Fruit fly (Drosophila melanogaster) whole organism, embryonic: ENCODE measurements around the gene CG17154.

ENCODE experiments used
- Antp ChIP-seq: fragments of 200-800 bp; sonication (Bioruptor generic); optimal IDR thresholded peaks from 3 replicates; lab custom pipeline; 2016; ENCODE audit warnings: missing biosample characterization, missing genetic modification characterization
- B-H1 ChIP-seq: fragments of 200-800 bp; sonication (Bioruptor generic); IDR thresholded peaks from 3 replicates; pipeline ENCODE4 v1.3.6; 2022; ENCODE audit warnings: missing biosample characterization, missing genetic modification characterization
- BEAF-32 ChIP-seq: fragments of 200-800 bp; sonication (Bioruptor generic); optimal IDR thresholded peaks from 3 replicates; lab custom pipeline; 2017; ENCODE audit warnings: missing biosample characterization, missing genetic modification characterization, mild to moderate bottlenecking, moderate library complexity, missing genetic modification reagents
- CG11723 ChIP-seq: fragments of 200-800 bp; sonication (Bioruptor generic); optimal IDR thresholded peaks from 2 replicates; lab custom pipeline; 2017; ENCODE audit warnings: missing biosample characterization, mild to moderate bottlenecking, missing genetic modification characterization
- CG12071 ChIP-seq: fragments of 200-800 bp; sonication (Bioruptor generic); optimal IDR thresholded peaks from 3 replicates; lab custom pipeline; 2018; ENCODE audit warnings: missing biosample characterization, mild to moderate bottlenecking, missing genetic modification characterization
- CG13624 ChIP-seq: fragments of 200-800 bp; sonication (Bioruptor generic); optimal IDR thresholded peaks from 2 replicates; lab custom pipeline; 2016; ENCODE audit warnings: missing biosample characterization, missing genetic modification characterization
- CG14710 ChIP-seq: fragments of 200-800 bp; sonication (Bioruptor generic); optimal IDR thresholded peaks from 3 replicates; lab custom pipeline; 2019; ENCODE audit warnings: missing biosample characterization, mild to moderate bottlenecking, missing genetic modification characterization, moderate library complexity
- CG1529 ChIP-seq: fragments of 200-800 bp; sonication (Bioruptor generic); optimal IDR thresholded peaks from 3 replicates; lab custom pipeline; 2018; ENCODE audit warnings: missing biosample characterization, missing genetic modification characterization
- CG1603 ChIP-seq: fragments of 200-800 bp; sonication (Bioruptor generic); optimal IDR thresholded peaks from 2 replicates; lab custom pipeline; 2019; ENCODE audit warnings: missing biosample characterization, mild to moderate bottlenecking, missing genetic modification characterization, moderate library complexity
- CG18011 ChIP-seq: fragments of 200-800 bp; sonication (Bioruptor generic); optimal IDR thresholded peaks from 2 replicates; lab custom pipeline; 2017; ENCODE audit warnings: missing biosample characterization, missing genetic modification characterization, mild to moderate bottlenecking, moderate library complexity, missing genotype
- CG2120 ChIP-seq: fragments of 200-800 bp; sonication (Bioruptor generic); optimal IDR thresholded peaks from 3 replicates; lab custom pipeline; 2016; ENCODE audit warnings: missing biosample characterization, missing genetic modification characterization
- CG2889 ChIP-seq: fragments of 200-800 bp; sonication (Bioruptor generic); IDR thresholded peaks from 3 replicates; pipeline ENCODE4 v1.3.6; 2022; ENCODE audit warnings: missing biosample characterization, missing genetic modification characterization
- CG33557 ChIP-seq: fragments of 200-800 bp; sonication (Bioruptor generic); optimal IDR thresholded peaks from 2 replicates; lab custom pipeline; 2019; ENCODE audit warnings: missing biosample characterization, mild to moderate bottlenecking, missing genetic modification characterization, moderate library complexity
- CG3995 ChIP-seq: fragments of 200-800 bp; sonication (Bioruptor generic); optimal IDR thresholded peaks from 3 replicates; lab custom pipeline; 2016; ENCODE audit warnings: missing biosample characterization, missing genetic modification characterization
- CG4404 ChIP-seq: fragments of 200-800 bp; sonication (Bioruptor generic); IDR thresholded peaks from 2 replicates; pipeline ENCODE4 v1.3.6; 2022; ENCODE audit warnings: missing biosample characterization, missing genetic modification characterization
- CG4617 ChIP-seq: fragments of 200-800 bp; sonication (Bioruptor generic); optimal IDR thresholded peaks from 3 replicates; lab custom pipeline; 2016; ENCODE audit warnings: missing biosample characterization, missing genetic modification characterization, borderline replicate concordance
- CG4707 ChIP-seq: fragments of 200-800 bp; sonication (Bioruptor generic); optimal IDR thresholded peaks from 2 replicates; lab custom pipeline; 2018; ENCODE audit warnings: missing biosample characterization, mild to moderate bottlenecking, missing genetic modification characterization, moderate library complexity
- CG6272 ChIP-seq: fragments of 200-800 bp; sonication (Bioruptor generic); IDR thresholded peaks from 2 replicates; pipeline ENCODE4 v1.3.6; 2022; ENCODE audit warnings: missing biosample characterization, missing genetic modification characterization
- CG7357 ChIP-seq: fragments of 200-800 bp; sonication (Bioruptor generic); IDR thresholded peaks from 3 replicates; pipeline ENCODE4 v1.3.6; 2022; ENCODE audit warnings: missing biosample characterization, missing genetic modification characterization
- CG8944 ChIP-seq: fragments of 200-800 bp; sonication (Bioruptor generic); optimal IDR thresholded peaks from 3 replicates; lab custom pipeline; 2016; ENCODE audit warnings: missing biosample characterization, missing genetic modification characterization
- CG9609 ChIP-seq: fragments of 200-800 bp; sonication (Bioruptor generic); optimal IDR thresholded peaks from 3 replicates; lab custom pipeline; 2016; ENCODE audit warnings: missing biosample characterization, missing genetic modification characterization
- CoRest ChIP-seq: fragments of 200-800 bp; sonication (Bioruptor generic); optimal IDR thresholded peaks from 3 replicates; lab custom pipeline; 2018; ENCODE audit warnings: missing biosample characterization, mild to moderate bottlenecking, missing genetic modification characterization, moderate library complexity
- D ChIP-seq, 2 experiments: fragments of 200-800 bp in 1 of 2; fragments of >200 bp in 1 of 2; sonication (Bioruptor generic) in 1 of 2; optimal IDR thresholded peaks; 2 replicates in 1 of 2; 3 replicates in 1 of 2; lab custom pipeline; 2017; ENCODE audit warnings: mild to moderate bottlenecking in 1 of 2, missing biosample characterization in 1 of 2, missing genetic modification characterization in 1 of 2, missing genetic modification reagents in 1 of 2
- Dek ChIP-seq: fragments of 200-800 bp; sonication (Bioruptor generic); optimal IDR thresholded peaks from 3 replicates; lab custom pipeline; 2019; ENCODE audit warnings: missing biosample characterization, mild to moderate bottlenecking, missing genetic modification characterization, moderate library complexity
- Doc3 ChIP-seq: fragments of 200-800 bp; sonication (Bioruptor generic); IDR thresholded peaks from 3 replicates; pipeline ENCODE4 v1.3.6; 2022; ENCODE audit warnings: missing biosample characterization, missing genetic modification characterization; ENCODE audit not compliant: partially characterized antibody
- E2f1 ChIP-seq: fragments of 200-800 bp; sonication (Bioruptor generic); IDR thresholded peaks from 2 replicates; pipeline ENCODE4 v1.3.6; 2022; ENCODE audit warnings: missing biosample characterization, missing genetic modification characterization
- Ets65A ChIP-seq: fragments of 200-800 bp; sonication (Bioruptor generic); peaks from one replicate; lab custom pipeline; 2016; ENCODE audit warnings: missing biosample characterization, missing genetic modification characterization
- NK7.1 ChIP-seq: fragments of 200-800 bp; sonication (Bioruptor generic); optimal IDR thresholded peaks from 3 replicates; lab custom pipeline; 2016; ENCODE audit warnings: missing biosample characterization, missing genetic modification characterization
- Oaz ChIP-seq: fragments of 200-800 bp; sonication (Bioruptor generic); IDR thresholded peaks from 2 replicates; pipeline ENCODE4 v1.3.6; 2022; ENCODE audit warnings: missing biosample characterization, missing genetic modification characterization
- Sin3A ChIP-seq: fragments of >200 bp; optimal IDR thresholded peaks from 2 replicates; lab custom pipeline; 2018
- Spps ChIP-seq: fragments of 200-800 bp; sonication (Bioruptor generic); optimal IDR thresholded peaks from 2 replicates; lab custom pipeline; 2018; ENCODE audit warnings: missing biosample characterization, mild to moderate bottlenecking, missing genetic modification characterization
- eve ChIP-seq, 2 experiments: fragments of >200 bp; optimal IDR thresholded peaks; 2 replicates each; lab custom pipeline; 2017; ENCODE audit warnings: missing biosample characterization in 2 of 2, missing genetic modification characterization in 2 of 2
- fd64A ChIP-seq: fragments of 200-800 bp; sonication (Bioruptor generic); optimal IDR thresholded peaks from 3 replicates; lab custom pipeline; 2018; ENCODE audit warnings: missing biosample characterization, mild to moderate bottlenecking, missing genetic modification characterization
- h ChIP-seq: fragments of >200 bp; optimal IDR thresholded peaks from 2 replicates; lab custom pipeline; 2017
- hkb ChIP-seq, 2 experiments: fragments of 200-800 bp in 1 of 2; fragments of >200 bp in 1 of 2; sonication (Bioruptor generic) in 1 of 2; IDR thresholded peaks in 1 of 2; optimal IDR thresholded peaks in 1 of 2; 2 replicates each; pipeline versions ENCODE4 v1.3.6 to Lab custom; 2017 to 2022; ENCODE audit warnings: missing biosample characterization in 1 of 2, missing genetic modification characterization in 1 of 2
- hth ChIP-seq: fragments of >200 bp; optimal IDR thresholded peaks from 2 replicates; lab custom pipeline; 2017; ENCODE audit warnings: inconsistent platforms
- jigr1 ChIP-seq: fragments of 200-800 bp; sonication (Bioruptor generic); IDR thresholded peaks from 3 replicates; pipeline ENCODE4 v1.3.6; 2022; ENCODE audit warnings: missing biosample characterization, missing genetic modification characterization
- mirr ChIP-seq: fragments of 200-800 bp; sonication (Bioruptor generic); optimal IDR thresholded peaks from 3 replicates; lab custom pipeline; 2018; ENCODE audit warnings: missing biosample characterization, mild to moderate bottlenecking, missing genetic modification characterization
- nmo ChIP-seq: fragments of 200-800 bp; sonication (Bioruptor generic); optimal IDR thresholded peaks from 2 replicates; lab custom pipeline; 2018; ENCODE audit warnings: missing biosample characterization, mild to moderate bottlenecking, missing genetic modification characterization, moderate library complexity
- onecut ChIP-seq: fragments of 200-800 bp; sonication (Bioruptor generic); IDR thresholded peaks from 2 replicates; pipeline ENCODE4 v1.3.6; 2022; ENCODE audit warnings: missing biosample characterization, missing genetic modification characterization
- org-1 ChIP-seq: fragments of 200-800 bp; sonication (Bioruptor generic); optimal IDR thresholded peaks from 2 replicates; lab custom pipeline; 2017; ENCODE audit warnings: missing biosample characterization, missing genetic modification characterization
- peb ChIP-seq: fragments of 200-800 bp; sonication (Bioruptor generic); IDR thresholded peaks from 2 replicates; pipeline ENCODE4 v1.3.6; 2022; ENCODE audit warnings: missing biosample characterization, missing genetic modification characterization
- pnt ChIP-seq: fragments of 200-800 bp; sonication (Bioruptor generic); optimal IDR thresholded peaks from 3 replicates; lab custom pipeline; 2016; ENCODE audit warnings: missing biosample characterization, missing genetic modification characterization
- pros ChIP-seq: fragments of 200-800 bp; sonication (Bioruptor generic); optimal IDR thresholded peaks from 3 replicates; lab custom pipeline; 2019; ENCODE audit warnings: missing biosample characterization, mild to moderate bottlenecking, missing genetic modification characterization, moderate library complexity
- psq ChIP-seq: fragments of 200-800 bp; sonication (Bioruptor generic); optimal IDR thresholded peaks from 2 replicates; lab custom pipeline; 2017; ENCODE audit warnings: missing biosample characterization, missing genetic modification characterization
- sima ChIP-seq: fragments of 200-800 bp; sonication (Bioruptor generic); optimal IDR thresholded peaks from 2 replicates; lab custom pipeline; 2016; ENCODE audit warnings: missing biosample characterization, missing genetic modification characterization
- sisA ChIP-seq: fragments of 200-800 bp; sonication (Bioruptor generic); IDR thresholded peaks from 2 replicates; pipeline ENCODE4 v1.3.6; 2022; ENCODE audit warnings: missing biosample characterization, missing genetic modification characterization
- so ChIP-seq: fragments of 200-800 bp; sonication (Bioruptor generic); IDR thresholded peaks from 3 replicates; pipeline ENCODE4 v1.3.6; 2022; ENCODE audit warnings: missing biosample characterization, missing genetic modification characterization
- sr ChIP-seq: fragments of 200-800 bp; sonication (Bioruptor generic); IDR thresholded peaks from 3 replicates; pipeline ENCODE4 v1.3.6; 2022; ENCODE audit warnings: missing biosample characterization, missing genetic modification characterization
- ssp ChIP-seq: fragments of 200-800 bp; sonication (Bioruptor generic); IDR thresholded peaks from 2 replicates; pipeline ENCODE4 v1.3.6; 2022; ENCODE audit warnings: missing biosample characterization, missing genetic modification characterization
- unc-4 ChIP-seq: fragments of 200-800 bp; sonication (Bioruptor generic); IDR thresholded peaks from 2 replicates; pipeline ENCODE4 v1.3.6; 2022; ENCODE audit warnings: missing biosample characterization, missing genetic modification characterization; ENCODE audit not compliant: partially characterized antibody

The CG17154 gene

DNA sequence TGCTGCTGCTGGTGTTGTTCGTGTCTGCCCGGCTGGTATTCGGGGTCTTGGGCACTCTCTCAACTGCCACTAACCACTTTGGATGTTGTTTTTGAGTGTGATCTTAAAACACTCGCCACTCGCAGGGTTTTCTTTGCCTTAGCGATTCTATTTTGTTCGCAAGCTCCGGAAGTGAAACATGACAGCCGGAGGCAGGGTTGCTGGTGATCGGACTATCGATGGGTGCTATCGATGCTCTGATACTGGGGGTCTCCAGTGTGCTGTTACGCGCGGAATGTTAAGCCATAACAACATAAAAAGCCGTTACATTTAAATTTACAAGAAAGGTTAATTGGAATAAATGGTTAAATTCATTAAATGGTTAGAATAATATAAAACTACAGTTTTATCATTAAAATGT is 36.5 kb downstream of the CG17154 start, which contains the start of gene yps (continued):
- TF ChIP-seq org-1 (GFP tag; lab: Kevin White, UChicago) = peak; percentile 94
- TF ChIP-seq fd64A (GFP tag; lab: Kevin White, UChicago) = peak; percentile 97
- peak; percentile 50; the same call in 1 of the 3 replicates for TF ChIP-seq CG2889 (GFP tag; lab: Robert Waterston, UW)
- peak; percentile 92 for TF ChIP-seq NK7.1
- peak; percentile 28 for TF ChIP-seq Sin3A (lab: Kevin White, UChicago)
- TF ChIP-seq CG4404 (GFP tag; lab: Robert Waterston, UW) = no peak
- TF ChIP-seq CG3995 (GFP tag; lab: Kevin White, UChicago) = peak; percentile 77
- peak; percentile 95 for TF ChIP-seq CG33557 (GFP tag; lab: Kevin White, UChicago)
- TF ChIP-seq CG18011 (GFP tag; lab: Kevin White, UChicago) = peak; percentile 89
- peak; percentile 90 for TF ChIP-seq CG9609 (GFP tag; lab: Kevin White, UChicago)
- TF ChIP-seq CG11723 = peak; percentile 95
- TF ChIP-seq sr (GFP tag; lab: Robert Waterston, UW) = peak; percentile 96
- TF ChIP-seq CG4617 (GFP tag; lab: Kevin White, UChicago) = peak; percentile 75
- TF ChIP-seq peb (GFP tag; lab: Robert Waterston, UW) = peak; percentile 60
- TF ChIP-seq h (lab: Kevin White, UChicago) = no peak
- peak; percentile 26 for TF ChIP-seq pnt (GFP tag; lab: Kevin White, UChicago)
- peak; percentile 80 for TF ChIP-seq CG8944 (GFP tag; lab: Kevin White, UChicago)
- no peak; the same call in 1 of the 2 replicates for TF ChIP-seq sisA (GFP tag; lab: Robert Waterston, UW)
- TF ChIP-seq D (optimal IDR thresholded peaks at IDR 0.05; lab: Kevin White, UChicago) = no peak
- peak; percentile 89 for TF ChIP-seq D (GFP tag; optimal IDR thresholded peaks at IDR 0.05; lab: Kevin White, UChicago)
- no peak for TF ChIP-seq hkb (optimal IDR thresholded peaks at IDR 0.05; lab: Kevin White, UChicago)
- TF ChIP-seq hkb (GFP tag; IDR thresholded peaks at IDR 0.05; lab: Robert Waterston, UW) = peak; percentile 94
- TF ChIP-seq eve (GFP tag; optimal IDR thresholded peaks at IDR 0.05; lab: Kevin White, UChicago) = no peak
- peak; percentile 90 for TF ChIP-seq so (GFP tag; lab: Robert Waterston, UW)
- TF ChIP-seq onecut = peak; percentile 95
- TF ChIP-seq psq = peak; percentile 61
- TF ChIP-seq CG12071 (GFP tag; lab: Kevin White, UChicago) = peak; percentile 97
- peak; percentile 87 for TF ChIP-seq E2f1 (GFP tag; lab: Robert Waterston, UW)
- TF ChIP-seq Spps = peak; percentile 80
- TF ChIP-seq sima (GFP tag; lab: Kevin White, UChicago) = peak; percentile 44
- TF ChIP-seq Antp (GFP tag; lab: Kevin White, UChicago) = peak; percentile 86
- peak; percentile 74 for TF ChIP-seq unc-4
- TF ChIP-seq hth (lab: Kevin White, UChicago) = no peak
- peak; percentile 99 for TF ChIP-seq Ets65A (GFP tag; lab: Kevin White, UChicago)
- peak; percentile 24 for TF ChIP-seq pros (GFP tag; lab: Kevin White, UChicago)
- TF ChIP-seq B-H1 (GFP tag; lab: Robert Waterston, UW) = peak; percentile 74; the same call in 2 of the 3 replicates
- peak; percentile 84 for TF ChIP-seq CoRest
- TF ChIP-seq CG2120 (GFP tag; lab: Kevin White, UChicago) = peak; percentile 74
- TF ChIP-seq CG6272 (GFP tag; lab: Robert Waterston, UW) = peak; percentile 58; the same call in 1 of the 2 replicates
- peak; percentile 59; the same call in 1 of the 3 replicates for TF ChIP-seq Doc3 (GFP tag; lab: Robert Waterston, UW)
- TF ChIP-seq jigr1 (GFP tag; lab: Robert Waterston, UW) = no peak
- peak; percentile 89 for TF ChIP-seq BEAF-32
- peak; percentile 99 for TF ChIP-seq mirr
- TF ChIP-seq ssp (GFP tag; lab: Robert Waterston, UW) = peak; percentile 75
- TF ChIP-seq CG4707 = peak; percentile 96
- peak; percentile 94 for TF ChIP-seq CG13624 (GFP tag; lab: Kevin White, UChicago)
- TF ChIP-seq CG1529 (GFP tag; lab: Kevin White, UChicago) = peak; percentile 87
- peak; percentile 85 for TF ChIP-seq Dek
- peak; percentile 72 for TF ChIP-seq Oaz (GFP tag; lab: Robert Waterston, UW)
- TF ChIP-seq CG7357 (GFP tag; lab: Robert Waterston, UW) = no peak
- TF ChIP-seq CG14710 = peak; percentile 92
- peak; percentile 81 for TF ChIP-seq nmo (GFP tag; lab: Kevin White, UChicago)
- TF ChIP-seq CG1603 (tag; lab: Kevin White, UChicago) = peak; percentile 97
